Fruit fly (Drosophila melanogaster) whole organism, embryonic: ENCODE measurements around the gene CG14052.
A peak's percentile ranks its signal among the peaks of the same experiment; 100 is the strongest.

Source experiments
- Atf6 ChIP-seq: fragments of 200-800 bp; sonication (Bioruptor generic); IDR thresholded peaks from 2 replicates; pipeline ENCODE4 v1.3.6; 2022; ENCODE audit warnings: missing biosample characterization, missing genetic modification characterization
- Bgb ChIP-seq: fragments of 200-800 bp; sonication (Bioruptor generic); IDR thresholded peaks from 2 replicates; pipeline ENCODE4 v1.3.6; 2022; ENCODE audit warnings: missing biosample characterization, missing genetic modification characterization; ENCODE audit not compliant: partially characterized antibody
- CG12744 ChIP-seq: fragments of 200-800 bp; sonication (Bioruptor generic); optimal IDR thresholded peaks from 2 replicates; lab custom pipeline; 2016; ENCODE audit warnings: missing biosample characterization, missing genetic modification characterization
- CG14860 ChIP-seq: fragments of 200-800 bp; sonication (Bioruptor generic); IDR thresholded peaks from 3 replicates; pipeline ENCODE4 v1.3.6; 2022; ENCODE audit warnings: missing biosample characterization, missing genetic modification characterization; ENCODE audit not compliant: partially characterized antibody
- CG18599 ChIP-seq: fragments of 200-800 bp; sonication (Bioruptor generic); optimal IDR thresholded peaks from 3 replicates; lab custom pipeline; 2017; ENCODE audit warnings: missing biosample characterization, missing genetic modification characterization, mild to moderate bottlenecking, moderate library complexity, missing genetic modification reagents
- CG2116 ChIP-seq: fragments of 200-800 bp; sonication (Bioruptor generic); optimal IDR thresholded peaks from 3 replicates; lab custom pipeline; 2018; ENCODE audit warnings: missing biosample characterization, mild to moderate bottlenecking, missing genetic modification characterization
- CG2129 ChIP-seq: fragments of 200-800 bp; sonication (Bioruptor generic); IDR thresholded peaks from 2 replicates; pipeline ENCODE4 v1.3.6; 2022; ENCODE audit warnings: missing biosample characterization, missing genetic modification characterization; ENCODE audit not compliant: partially characterized antibody
- CG3163 ChIP-seq: fragments of 200-800 bp; sonication (Bioruptor generic); optimal IDR thresholded peaks from 3 replicates; lab custom pipeline; 2016; ENCODE audit warnings: missing biosample characterization, missing genetic modification characterization
- CG32767 ChIP-seq: fragments of 200-800 bp; sonication (Bioruptor generic); IDR thresholded peaks from 2 replicates; pipeline ENCODE4 v1.3.6; 2022; ENCODE audit warnings: missing biosample characterization, missing genetic modification characterization
- CG4282 ChIP-seq: fragments of 200-800 bp; sonication (Bioruptor generic); optimal IDR thresholded peaks from 2 replicates; lab custom pipeline; 2016; ENCODE audit warnings: missing biosample characterization, missing genetic modification characterization
- CG4617 ChIP-seq: fragments of 200-800 bp; sonication (Bioruptor generic); optimal IDR thresholded peaks from 3 replicates; lab custom pipeline; 2016; ENCODE audit warnings: missing biosample characterization, missing genetic modification characterization, borderline replicate concordance
- CG6791 ChIP-seq: fragments of 200-800 bp; sonication (Bioruptor generic); IDR thresholded peaks from 3 replicates; pipeline ENCODE4 v1.3.6; 2022; ENCODE audit warnings: missing biosample characterization, missing genetic modification characterization; ENCODE audit not compliant: partially characterized antibody
- CG6813 ChIP-seq: fragments of 200-800 bp; sonication (Bioruptor generic); optimal IDR thresholded peaks from 2 replicates; lab custom pipeline; 2017; ENCODE audit warnings: missing biosample characterization, missing genetic modification characterization, mild to moderate bottlenecking, moderate library complexity, missing genetic modification reagents
- CG7963 ChIP-seq: fragments of 200-800 bp; sonication (Bioruptor generic); IDR thresholded peaks from 3 replicates; pipeline ENCODE4 v1.3.6; 2022; ENCODE audit warnings: missing biosample characterization, missing genetic modification characterization; ENCODE audit not compliant: partially characterized antibody
- CG8478 ChIP-seq: fragments of >200 bp; optimal IDR thresholded peaks from 2 replicates; lab custom pipeline; 2018
- CG8944 ChIP-seq: fragments of 200-800 bp; sonication (Bioruptor generic); optimal IDR thresholded peaks from 3 replicates; lab custom pipeline; 2016; ENCODE audit warnings: missing biosample characterization, missing genetic modification characterization
- CHES-1-like ChIP-seq: fragments of 200-800 bp; sonication (Bioruptor generic); optimal IDR thresholded peaks from 2 replicates; lab custom pipeline; 2016; ENCODE audit warnings: missing biosample characterization, missing genetic modification characterization
- Camta ChIP-seq: fragments of 200-800 bp; sonication (Bioruptor generic); optimal IDR thresholded peaks from 2 replicates; lab custom pipeline; 2016; ENCODE audit warnings: missing biosample characterization, missing genetic modification characterization
- Chrac-16 ChIP-seq: fragments of 200-800 bp; sonication (Bioruptor generic); optimal IDR thresholded peaks from 3 replicates; lab custom pipeline; 2016; ENCODE audit warnings: missing biosample characterization, missing genetic modification characterization
- Dp ChIP-seq: fragments of 200-800 bp; sonication (Bioruptor generic); optimal IDR thresholded peaks from 2 replicates; lab custom pipeline; 2018; ENCODE audit warnings: missing biosample characterization, mild to moderate bottlenecking, missing genetic modification characterization, moderate library complexity
- Dref ChIP-seq: fragments of 200-800 bp; sonication (Bioruptor generic); IDR thresholded peaks from 2 replicates; pipeline ENCODE4 v1.3.6; 2022; ENCODE audit warnings: missing biosample characterization, missing genetic modification characterization
- Ets97D ChIP-seq: fragments of 200-800 bp; sonication (Bioruptor generic); optimal IDR thresholded peaks from 3 replicates; lab custom pipeline; 2016; ENCODE audit warnings: missing biosample characterization, missing genetic modification characterization
- HLH4C ChIP-seq: fragments of 200-800 bp; sonication (Bioruptor generic); IDR thresholded peaks from 3 replicates; pipeline ENCODE4 v1.3.6; 2022; ENCODE audit warnings: missing biosample characterization, missing genetic modification characterization; ENCODE audit not compliant: partially characterized antibody
- MBD-R2 ChIP-seq: fragments of 200-800 bp; sonication (Bioruptor generic); IDR thresholded peaks from 2 replicates; pipeline ENCODE4 v1.3.6; 2022; ENCODE audit warnings: missing biosample characterization, missing genetic modification characterization
- Med ChIP-seq: fragments of 200-800 bp; sonication (Bioruptor generic); peaks from one replicate; lab custom pipeline; 2016; ENCODE audit warnings: missing biosample characterization, missing genetic modification characterization, mild to moderate bottlenecking, inconsistent platforms, moderate library complexity
- Poxn ChIP-seq: fragments of 200-800 bp; sonication (Bioruptor generic); IDR thresholded peaks from 2 replicates; pipeline ENCODE4 v1.3.6; 2022; ENCODE audit warnings: missing biosample characterization, missing genetic modification characterization
- Ptx1 ChIP-seq: fragments of 200-800 bp; sonication (Bioruptor generic); IDR thresholded peaks from 2 replicates; pipeline ENCODE4 v1.3.6; 2022; ENCODE audit warnings: missing biosample characterization, missing genetic modification characterization
- Stat92E ChIP-seq, 3 experiments: fragments of >200 bp in 2 of 3; fragments of 200-800 bp in 1 of 3; sonication (Bioruptor generic) in 1 of 3; optimal IDR thresholded peaks; 2 replicates each; lab custom pipeline; 2017 to 2019; ENCODE audit warnings: missing biosample characterization in 3 of 3, missing genetic modification characterization in 3 of 3, mild to moderate bottlenecking in 1 of 3, moderate library complexity in 1 of 3
- ab ChIP-seq: fragments of 200-800 bp; sonication (Bioruptor generic); optimal IDR thresholded peaks from 2 replicates; lab custom pipeline; 2016; ENCODE audit warnings: missing biosample characterization, missing genetic modification characterization
- cas ChIP-seq: fragments of 200-800 bp; sonication (Bioruptor generic); IDR thresholded peaks from 2 replicates; pipeline ENCODE4 v1.3.6; 2022; ENCODE audit warnings: missing biosample characterization, missing genetic modification characterization
- crol ChIP-seq: fragments of 200-800 bp; sonication (Bioruptor generic); IDR thresholded peaks from 2 replicates; pipeline ENCODE4 v1.3.6; 2022; ENCODE audit warnings: missing biosample characterization, missing genetic modification characterization
- dmrt11E ChIP-seq: fragments of 200-800 bp; sonication (Bioruptor generic); optimal IDR thresholded peaks from 3 replicates; lab custom pipeline; 2018; ENCODE audit warnings: missing biosample characterization, mild to moderate bottlenecking, missing genetic modification characterization, moderate library complexity
- fd64A ChIP-seq: fragments of 200-800 bp; sonication (Bioruptor generic); optimal IDR thresholded peaks from 3 replicates; lab custom pipeline; 2018; ENCODE audit warnings: missing biosample characterization, mild to moderate bottlenecking, missing genetic modification characterization
- gfzf ChIP-seq: fragments of 200-800 bp; sonication (Bioruptor generic); optimal IDR thresholded peaks from 2 replicates; lab custom pipeline; 2016; ENCODE audit warnings: missing biosample characterization, mild to moderate bottlenecking, missing genetic modification characterization, moderate library complexity
- hbn ChIP-seq: fragments of 200-800 bp; sonication (Bioruptor generic); IDR thresholded peaks from 2 replicates; pipeline ENCODE4 v1.3.6; 2022; ENCODE audit warnings: missing biosample characterization, missing genetic modification characterization; ENCODE audit not compliant: partially characterized antibody
- ind ChIP-seq: fragments of 200-800 bp; sonication (Bioruptor generic); optimal IDR thresholded peaks from 3 replicates; lab custom pipeline; 2016; ENCODE audit warnings: missing biosample characterization, missing genetic modification characterization
- jing ChIP-seq: fragments of 200-800 bp; sonication (Bioruptor generic); optimal IDR thresholded peaks from 2 replicates; lab custom pipeline; 2018; ENCODE audit warnings: missing biosample characterization, mild to moderate bottlenecking, missing genetic modification characterization
- knrl ChIP-seq: fragments of 200-800 bp; sonication (Bioruptor generic); IDR thresholded peaks from 3 replicates; pipeline ENCODE4 v1.3.6; 2022; ENCODE audit warnings: missing biosample characterization, missing genetic modification characterization; ENCODE audit not compliant: partially characterized antibody
- lmd ChIP-seq: fragments of 200-800 bp; sonication (Bioruptor generic); IDR thresholded peaks from 2 replicates; pipeline ENCODE4 v1.3.6; 2022; ENCODE audit warnings: missing biosample characterization, missing genetic modification characterization
- oc ChIP-seq: fragments of 200-800 bp; sonication (Bioruptor generic); optimal IDR thresholded peaks from 2 replicates; lab custom pipeline; 2018; ENCODE audit warnings: missing biosample characterization, mild to moderate bottlenecking, missing genetic modification characterization, moderate library complexity
- phol ChIP-seq: fragments of 200-800 bp; sonication (Bioruptor generic); optimal IDR thresholded peaks from 3 replicates; lab custom pipeline; 2018; ENCODE audit warnings: missing biosample characterization, mild to moderate bottlenecking, missing genetic modification characterization, moderate library complexity
- psq ChIP-seq: fragments of 200-800 bp; sonication (Bioruptor generic); optimal IDR thresholded peaks from 2 replicates; lab custom pipeline; 2017; ENCODE audit warnings: missing biosample characterization, missing genetic modification characterization
- pzg ChIP-seq: fragments of 200-800 bp; sonication (Bioruptor generic); optimal IDR thresholded peaks from 3 replicates; lab custom pipeline; 2018; ENCODE audit warnings: missing biosample characterization, mild to moderate bottlenecking, missing genetic modification characterization, moderate library complexity
- repo ChIP-seq: fragments of 200-800 bp; sonication (Bioruptor generic); optimal IDR thresholded peaks from 2 replicates; lab custom pipeline; 2016; ENCODE audit warnings: missing biosample characterization, missing genetic modification characterization
- shn ChIP-seq: fragments of 200-800 bp; sonication (Bioruptor generic); optimal IDR thresholded peaks from 3 replicates; lab custom pipeline; 2016; ENCODE audit warnings: missing biosample characterization, missing genetic modification characterization
- so ChIP-seq: fragments of 200-800 bp; sonication (Bioruptor generic); IDR thresholded peaks from 3 replicates; pipeline ENCODE4 v1.3.6; 2022; ENCODE audit warnings: missing biosample characterization, missing genetic modification characterization
- sqz ChIP-seq: fragments of 200-800 bp; sonication (Bioruptor generic); optimal IDR thresholded peaks from 3 replicates; lab custom pipeline; 2018; ENCODE audit warnings: missing biosample characterization, mild to moderate bottlenecking, missing genetic modification characterization
- sug ChIP-seq: fragments of 200-800 bp; optimal IDR thresholded peaks from 2 replicates; lab custom pipeline; 2019; ENCODE audit warnings: missing biosample characterization, mild to moderate bottlenecking, missing genetic modification characterization, moderate library complexity
- tna ChIP-seq: fragments of 200-800 bp; sonication (Bioruptor generic); IDR thresholded peaks from 2 replicates; pipeline ENCODE4 v1.3.6; 2022; ENCODE audit warnings: missing biosample characterization, missing genetic modification characterization; ENCODE audit not compliant: partially characterized antibody
- twi ChIP-seq: fragments of 200-800 bp; optimal IDR thresholded peaks from 2 replicates; lab custom pipeline; 2019; ENCODE audit warnings: missing biosample characterization, mild to moderate bottlenecking, missing genetic modification characterization, moderate library complexity

The CG14052 gene

dm6 chrX:2225138-2225537 lies 1.6 kb downstream of the CG14052 start, which contains the start of gene pcx:
TSS of gene pcx (plus strand) at chrX:2225296.
- TF ChIP-seq CHES-1-like (GFP tag; lab: Kevin White, UChicago) = no peak
- no peak for TF ChIP-seq lmd (GFP tag; lab: Robert Waterston, UW)
- peak; percentile 28 for TF ChIP-seq Med (GFP tag; lab: Kevin White, UChicago)
- no peak for TF ChIP-seq fd64A (GFP tag; lab: Kevin White, UChicago)
- no peak for TF ChIP-seq CG7963
- no peak for TF ChIP-seq jing (GFP tag; lab: Kevin White, UChicago)
- TF ChIP-seq phol (tag; lab: Kevin White, UChicago) = peak; percentile 1
- TF ChIP-seq MBD-R2 (GFP tag; lab: Robert Waterston, UW) = peak; percentile 49
- no peak for TF ChIP-seq Ptx1 (GFP tag; lab: Robert Waterston, UW)
- peak; percentile 61; the same call in 2 of the 3 replicates for TF ChIP-seq CG6791 (GFP tag; lab: Robert Waterston, UW)
- TF ChIP-seq so = no peak
- no peak for TF ChIP-seq Chrac-16 (GFP tag; lab: Kevin White, UChicago)
- peak; percentile 50 for TF ChIP-seq gfzf (GFP tag; lab: Kevin White, UChicago)
- peak; percentile 70 for TF ChIP-seq Dp
- peak; percentile 81 for TF ChIP-seq Dref (GFP tag; lab: Robert Waterston, UW)
- TF ChIP-seq Stat92E (GFP tag; optimal IDR thresholded peaks at IDR 0.05; lab: Kevin White, UChicago) = no peak
- no peak for TF ChIP-seq CG32767 (GFP tag; lab: Robert Waterston, UW)
- no peak for TF ChIP-seq CG18599 (GFP tag; lab: Kevin White, UChicago)
- TF ChIP-seq oc (tag; lab: Kevin White, UChicago) = no peak
- no peak for TF ChIP-seq CG4282 (GFP tag; lab: Kevin White, UChicago)
- TF ChIP-seq shn (GFP tag; lab: Kevin White, UChicago) = no peak
- TF ChIP-seq CG8944 (GFP tag; lab: Kevin White, UChicago) = no peak
- TF ChIP-seq Camta (GFP tag; lab: Kevin White, UChicago) = no peak
- no peak for TF ChIP-seq repo (GFP tag; lab: Kevin White, UChicago)
- peak; percentile 56 for TF ChIP-seq Bgb (GFP tag; lab: Robert Waterston, UW)
- peak; percentile 49 for TF ChIP-seq pzg (GFP tag; lab: Kevin White, UChicago)
- peak; percentile 27; the same call in 1 of the 2 replicates for TF ChIP-seq hbn
- TF ChIP-seq CG2129 = no peak
- no peak for TF ChIP-seq Atf6 (GFP tag; lab: Robert Waterston, UW)
- peak; percentile 50 for TF ChIP-seq HLH4C (GFP tag; lab: Robert Waterston, UW)
- no peak for TF ChIP-seq CG6813
- TF ChIP-seq twi = no peak
- TF ChIP-seq crol (GFP tag; lab: Robert Waterston, UW) = peak; percentile 89
- TF ChIP-seq cas (GFP tag; lab: Robert Waterston, UW) = no peak
- no peak for TF ChIP-seq ind (GFP tag; lab: Kevin White, UChicago)
- peak; percentile 7 for TF ChIP-seq Ets97D (GFP tag; lab: Kevin White, UChicago)
- peak; percentile 24; the same call in 1 of the 3 replicates for TF ChIP-seq CG14860 (GFP tag; lab: Robert Waterston, UW)
- TF ChIP-seq sqz (GFP tag; lab: Kevin White, UChicago) = no peak
- TF ChIP-seq sug = no peak
- TF ChIP-seq CG8478 (lab: Kevin White, UChicago) = no peak
- TF ChIP-seq dmrt11E = no peak
- no peak for TF ChIP-seq tna (GFP tag; lab: Robert Waterston, UW)
- peak; percentile 76 for TF ChIP-seq CG4617 (GFP tag; lab: Kevin White, UChicago)
- TF ChIP-seq psq (GFP tag; lab: Kevin White, UChicago) = no peak
- no peak for TF ChIP-seq CG3163 (GFP tag; lab: Kevin White, UChicago)
- TF ChIP-seq CG2116 (GFP tag; lab: Kevin White, UChicago) = peak; percentile 38
- TF ChIP-seq ab (GFP tag; lab: Kevin White, UChicago) = no peak
- no peak for TF ChIP-seq CG12744 (GFP tag; lab: Kevin White, UChicago)
- peak; percentile 54; the same call in 2 of the 3 replicates for TF ChIP-seq knrl (GFP tag; lab: Robert Waterston, UW)
- TF ChIP-seq Poxn (GFP tag; lab: Robert Waterston, UW) = no peak
